Worm (Caenorhabditis elegans): ENCODE data around the gene F46C5.1.

F46C5.1 gene

ce11 chrII:8810679-8811413 lies 10.1 kb downstream of the F46C5.1 start, which contains the start of the genes F46C5.9 and rer-1:
Gene F46C5.9 (minus strand): TSS chrII:8810729.
Gene rer-1 (plus strand): TSS chrII:8811370.
- TF ChIP-seq nhr-12 (tag; optimal IDR thresholded peaks at IDR 0.05) (no peak), snpc-4 (tag; optimal IDR thresholded peaks at IDR 0.05) (no peak), C34F6.9 (tag; optimal IDR thresholded peaks at IDR 0.05) (peak; percentile 69), mab-5 (tag; optimal IDR thresholded peaks at IDR 0.05) (no peak), unc-62 (GFP tag; optimal IDR thresholded peaks at IDR 0.05) (no peak), mdl-1 (tag; optimal IDR thresholded peaks at IDR 0.05) (no peak), lin-39 (tag; optimal IDR thresholded peaks at IDR 0.05) (no peak), lsy-2 (tag; optimal IDR thresholded peaks at IDR 0.05) (peak; percentile 5 to 73), crh-2 (tag; optimal IDR thresholded peaks at IDR 0.05) (peak; percentile 74), fos-1 (tag; optimal IDR thresholded peaks at IDR 0.05) (peak; percentile 17), peb-1 (tag; optimal IDR thresholded peaks at IDR 0.05) (no peak), nhr-129 (tag; optimal IDR thresholded peaks at IDR 0.05) (no peak), egl-27 (tag; optimal IDR thresholded peaks at IDR 0.05) (no peak), nhr-21 (tag; optimal IDR thresholded peaks at IDR 0.05) (no peak), nhr-6 (tag; optimal IDR thresholded peaks at IDR 0.05) (no peak), Y55F3AM.14 (GFP tag; optimal IDR thresholded peaks at IDR 0.05) (no peak), nhr-10 (tag; optimal IDR thresholded peaks at IDR 0.05) (no peak), dmd-4 (tag; optimal IDR thresholded peaks at IDR 0.05) (no peak), aly-2 (tag; optimal IDR thresholded peaks at IDR 0.05) (no peak), nhr-25 (tag; optimal IDR thresholded peaks at IDR 0.05) (no peak), sma-9 (GFP tag; optimal IDR thresholded peaks at IDR 0.05) (no peak), sma-9 (tag; optimal IDR thresholded peaks at IDR 0.05) (no peak)

ce11 chrII:8808482-8808881 lies 12.5 kb downstream of the F46C5.1 start, which contains the start of gene F07H5.10:
Gene F07H5.10 (minus strand): TSS chrII:8808582.
- TF ChIP-seq unc-39 (tag; optimal IDR thresholded peaks at IDR 0.05) (no peak), gmeb-1 (tag; optimal IDR thresholded peaks at IDR 0.05) (no peak), unc-55 (GFP tag; optimal IDR thresholded peaks at IDR 0.05) (no peak), nhr-129 (tag; optimal IDR thresholded peaks at IDR 0.05) (no peak), sma-9 (GFP tag; optimal IDR thresholded peaks at IDR 0.05) (no peak), sma-9 (tag; optimal IDR thresholded peaks at IDR 0.05) (no peak), snpc-4 (tag; optimal IDR thresholded peaks at IDR 0.05) (no peak), sem-4 (tag; optimal IDR thresholded peaks at IDR 0.05) (no peak), egl-27 (tag; optimal IDR thresholded peaks at IDR 0.05) (no peak), Y55F3AM.14 (GFP tag; optimal IDR thresholded peaks at IDR 0.05) (no peak), ceh-16 (tag; optimal IDR thresholded peaks at IDR 0.05) (no peak), ama-1 (optimal IDR thresholded peaks at IDR 0.05) (no peak)

DNA sequence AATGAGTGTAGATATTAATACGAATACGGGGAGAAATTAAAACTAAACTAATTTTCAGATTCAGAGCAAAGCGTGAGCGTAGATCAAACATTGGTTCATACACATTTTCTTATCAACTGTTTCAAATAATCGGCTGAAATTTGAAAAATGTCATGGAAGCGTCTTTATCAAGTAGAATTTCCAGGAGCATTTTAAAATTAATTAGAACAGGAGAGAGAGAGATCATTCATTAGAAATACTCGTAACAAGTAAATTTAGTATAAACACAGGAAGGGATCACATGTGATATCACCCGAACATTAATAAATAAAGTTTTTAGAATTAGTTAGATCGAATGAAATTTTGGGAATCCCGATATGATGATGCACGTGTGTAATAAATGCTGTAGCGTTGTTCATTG lies 14.1 kb downstream of the F46C5.1 start, which contains the start of gene pho-13:
Gene pho-13, minus strand, starts transcription at position 101 of the 400 bp plus-strand sequence.
- no peak for TF ChIP-seq ceh-16 (tag; optimal IDR thresholded peaks at IDR 0.05)
- TF ChIP-seq fos-1 (tag; optimal IDR thresholded peaks at IDR 0.05) = peak; percentile 23

DNA sequence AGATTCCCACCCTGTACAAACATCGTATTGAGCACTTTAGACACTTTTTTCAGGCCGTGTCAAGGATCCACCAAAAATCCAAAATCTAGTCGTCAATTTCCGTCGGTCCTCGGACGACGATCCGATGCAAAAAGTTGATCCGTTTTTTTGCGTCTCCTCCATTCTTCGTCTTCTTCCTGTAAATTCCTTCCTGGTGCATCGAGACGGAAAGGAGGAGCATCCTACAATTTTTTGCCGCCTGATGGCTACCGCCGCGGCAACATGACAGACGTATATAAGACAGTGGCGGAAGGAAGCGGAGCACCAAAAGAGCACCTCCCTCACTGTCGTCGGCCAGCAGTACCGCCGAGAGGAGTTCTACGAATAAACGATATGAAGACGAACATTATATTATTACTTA lies 20.2 kb downstream of the F46C5.1 start, which contains the start of gene appg-2:
Gene appg-2, plus strand, starts transcription at position 301 of the 400 bp plus-strand sequence.
- no peak for TF ChIP-seq ztf-1 (GFP tag; conservative IDR thresholded peaks at IDR 0.05)
- no peak for TF ChIP-seq sma-3 (GFP tag; optimal IDR thresholded peaks at IDR 0.05)
- no peak for TF ChIP-seq nhr-23 (tag; optimal IDR thresholded peaks at IDR 0.05)
- TF ChIP-seq nhr-10 (tag; optimal IDR thresholded peaks at IDR 0.05) = no peak
- no peak for TF ChIP-seq lsy-2 (tag; optimal IDR thresholded peaks at IDR 0.05)
- TF ChIP-seq ceh-16 (tag; optimal IDR thresholded peaks at IDR 0.05) = no peak
- TF ChIP-seq nhr-237 (tag; optimal IDR thresholded peaks at IDR 0.05) = no peak
- no peak for TF ChIP-seq sem-4 (tag; optimal IDR thresholded peaks at IDR 0.05)
- no peak for TF ChIP-seq aly-2 (tag; optimal IDR thresholded peaks at IDR 0.05)
- no peak for TF ChIP-seq elt-1 (tag; optimal IDR thresholded peaks at IDR 0.05)
- no peak for TF ChIP-seq skn-1 (tag; optimal IDR thresholded peaks at IDR 0.05)

DNA sequence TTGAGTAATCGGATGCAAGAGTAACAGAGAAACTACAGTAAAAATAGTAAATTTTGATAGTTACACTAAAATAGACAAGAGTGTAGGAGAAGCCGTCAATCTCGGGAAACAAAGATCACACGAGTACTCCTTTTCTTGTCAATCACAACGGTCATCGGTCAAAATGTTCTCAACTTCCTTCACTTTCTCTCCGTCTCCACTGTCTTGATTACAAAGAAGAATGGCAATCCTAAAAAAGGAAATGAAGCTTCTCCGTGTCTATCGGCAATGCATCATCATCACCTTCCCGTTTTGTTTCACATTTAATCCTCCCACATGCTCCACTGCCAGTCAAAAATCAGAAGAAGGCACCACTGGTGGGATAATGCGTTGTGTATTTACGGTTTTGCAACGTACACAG lies 21.3 kb downstream of the F46C5.1 start:
- no peak for TF ChIP-seq egl-27 (tag; optimal IDR thresholded peaks at IDR 0.05)
- no peak for TF ChIP-seq nhr-21 (tag; optimal IDR thresholded peaks at IDR 0.05)
- TF ChIP-seq nhr-25 (tag; optimal IDR thresholded peaks at IDR 0.05) = no peak
- no peak for TF ChIP-seq ceh-16 (tag; optimal IDR thresholded peaks at IDR 0.05)
- no peak for TF ChIP-seq F13H6.1 (tag; optimal IDR thresholded peaks at IDR 0.05)
- no peak for TF ChIP-seq lin-13 (GFP tag; optimal IDR thresholded peaks at IDR 0.05)
- peak; percentile 50 for TF ChIP-seq unc-55 (GFP tag; optimal IDR thresholded peaks at IDR 0.05)
- TF ChIP-seq nhr-129 (tag; optimal IDR thresholded peaks at IDR 0.05) = no peak
- TF ChIP-seq crh-2 (tag; optimal IDR thresholded peaks at IDR 0.05) = no peak
- no peak for TF ChIP-seq sma-9 (GFP tag; optimal IDR thresholded peaks at IDR 0.05)
- no peak for TF ChIP-seq sma-9 (tag; optimal IDR thresholded peaks at IDR 0.05)
- TF ChIP-seq unc-62 (GFP tag; optimal IDR thresholded peaks at IDR 0.05) = peak; percentile 56

Data from whole organism, L2 larva.